Worm (Caenorhabditis elegans): ENCODE results near the gene Y17G7B.23.

DNA sequence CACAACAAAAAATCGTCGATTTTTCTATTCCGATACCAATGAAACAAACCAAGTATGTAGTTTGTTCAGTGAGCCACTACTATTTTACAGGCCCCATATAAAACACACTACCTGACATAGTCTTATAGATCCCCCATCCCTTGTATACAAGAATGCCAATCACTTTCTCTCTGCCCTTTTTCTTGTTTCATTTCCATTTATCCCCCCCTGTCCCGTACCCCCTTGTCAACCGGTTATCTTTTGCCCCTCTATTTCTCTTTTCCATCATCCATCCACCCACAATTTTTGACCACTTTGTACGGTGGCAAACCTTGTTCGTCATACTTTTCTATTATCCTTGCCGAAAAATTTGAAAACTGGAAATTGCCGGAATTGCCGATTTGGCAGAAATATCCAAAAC, 46.0 kb upstream of the Y17G7B.23 start:
- TF ChIP-seq egl-27 (tag; optimal IDR thresholded peaks at IDR 0.05) (no peak), nhr-237 (tag; optimal IDR thresholded peaks at IDR 0.05) (no peak)

All from whole organism, L4 larva.